Worm (Caenorhabditis elegans) whole organism, young adult: Measurements from ENCODE around the gene fut-4.

Experiments used
- B0261.1 ChIP-seq: sonication (generic microtip); optimal IDR thresholded peaks from 2 replicates; lab custom pipeline; 2016; ENCODE audit warnings: mild to moderate bottlenecking, missing genetic modification characterization, moderate library complexity, missing compliant biosample characterization
- F39B2.1 ChIP-seq: fragments of 200-800 bp; sonication (Bioruptor generic); IDR thresholded peaks from 2 replicates; pipeline ENCODE4 v1.3.6; 2022; ENCODE audit warnings: missing genetic modification reagents, missing genetic modification characterization, missing compliant biosample characterization
- F52B5.7 ChIP-seq: sonication (generic microtip); optimal IDR thresholded peaks from 2 replicates; lab custom pipeline; 2016; ENCODE audit warnings: mild to moderate bottlenecking, missing genetic modification characterization, missing compliant biosample characterization
- F55B11.4 ChIP-seq: sonication (generic microtip); optimal IDR thresholded peaks from 2 replicates; lab custom pipeline; 2016; ENCODE audit warnings: missing compliant biosample characterization, missing genetic modification characterization, borderline replicate concordance; ENCODE audit not compliant: insufficient read depth
- F57A8.1 ChIP-seq: fragments of 200-800 bp; sonication (Bioruptor generic); optimal IDR thresholded peaks from 2 replicates; lab custom pipeline; 2018; ENCODE audit warnings: mild to moderate bottlenecking, missing genetic modification characterization, moderate library complexity, missing compliant biosample characterization
- K11D2.4 ChIP-seq: fragments of 200-800 bp; sonication (Bioruptor generic); IDR thresholded peaks from 2 replicates; pipeline ENCODE4 v1.3.6; 2022; ENCODE audit warnings: missing genetic modification reagents, missing genetic modification characterization, missing compliant biosample characterization
- K12H6.12 ChIP-seq: fragments of 200-800 bp; sonication (Bioruptor generic); optimal IDR thresholded peaks from 2 replicates; lab custom pipeline; 2018; ENCODE audit warnings: mild to moderate bottlenecking, missing genetic modification characterization, missing compliant biosample characterization
- Y53G8AR.9 ChIP-seq: fragments of 200-800 bp; sonication (Bioruptor generic); conservative IDR thresholded peaks from 2 replicates; pipeline ENCODE4 v1.3.6; 2022; ENCODE audit warnings: missing genetic modification reagents, missing genetic modification characterization, missing compliant biosample characterization
- Y95B8A.8 ChIP-seq: fragments of 200-800 bp; sonication (Bioruptor generic); IDR thresholded peaks from 2 replicates; pipeline ENCODE4 v1.3.6; 2022; ENCODE audit warnings: missing genetic modification reagents, missing genetic modification characterization, missing compliant biosample characterization
- akir-1 ChIP-seq: fragments of 200-800 bp; sonication (Bioruptor generic); optimal IDR thresholded peaks from 2 replicates; lab custom pipeline; 2018; ENCODE audit warnings: mild to moderate bottlenecking, missing genetic modification characterization, moderate library complexity, missing compliant biosample characterization
- ama-1 ChIP-seq, 3 experiments: fragments of 150-350 bp in 1 of 3; sonication (generic microtip) in 2 of 3; optimal IDR thresholded peaks; 2 replicates each; lab custom pipeline; 2014 to 2018; ENCODE audit warnings: missing biosample characterization in 2 of 3, missing genetic modification characterization in 2 of 3, missing genetic modification reagents in 2 of 3
- aptf-3 ChIP-seq: fragments of 200-800 bp; sonication (Bioruptor generic); IDR thresholded peaks from 2 replicates; pipeline ENCODE4 v1.3.6; 2022; ENCODE audit warnings: missing genetic modification characterization, missing compliant biosample characterization
- attf-5 ChIP-seq: fragments of 200-800 bp; sonication (Bioruptor generic); optimal IDR thresholded peaks from 2 replicates; lab custom pipeline; 2018; ENCODE audit warnings: mild to moderate bottlenecking, missing genetic modification characterization, missing compliant biosample characterization
- cebp-1 ChIP-seq, 2 experiments: fragments of 200-800 bp in 1 of 2; sonication (Bioruptor generic) in 1 of 2; sonication (generic microtip) in 1 of 2; IDR thresholded peaks in 1 of 2; optimal IDR thresholded peaks in 1 of 2; 2 replicates each; pipeline versions ENCODE4 v1.3.6 to Lab custom; 2017 to 2022; ENCODE audit warnings: missing compliant biosample characterization in 2 of 2, missing genetic modification characterization in 2 of 2, mild to moderate bottlenecking in 1 of 2, missing genetic modification reagents in 1 of 2, moderate library complexity in 1 of 2
- ceh-79 ChIP-seq: sonication (generic microtip); optimal IDR thresholded peaks from 2 replicates; lab custom pipeline; 2017; ENCODE audit warnings: mild to moderate bottlenecking, missing genetic modification characterization, missing compliant biosample characterization
- ceh-91 ChIP-seq: fragments of 200-800 bp; sonication (Bioruptor generic); IDR thresholded peaks from 2 replicates; pipeline ENCODE4 v1.3.6; 2022; ENCODE audit warnings: missing genetic modification reagents, missing genetic modification characterization, missing compliant biosample characterization
- dox-1 ChIP-seq: fragments of 200-800 bp; sonication (Bioruptor generic); IDR thresholded peaks from 2 replicates; pipeline ENCODE4 v1.3.6; 2022; ENCODE audit warnings: missing genetic modification reagents, missing genetic modification characterization, missing compliant biosample characterization
- gei-17 ChIP-seq: fragments of 200-800 bp; sonication (Bioruptor generic); optimal IDR thresholded peaks from 2 replicates; lab custom pipeline; 2018; ENCODE audit warnings: mild to moderate bottlenecking, missing genetic modification characterization, missing compliant biosample characterization
- him-1 ChIP-seq: sonication (generic microtip); optimal IDR thresholded peaks from 2 replicates; lab custom pipeline; 2016; ENCODE audit warnings: missing genotype, missing genetic modification reagents, missing genetic modification characterization, missing compliant biosample characterization
- hrde-1 ChIP-seq: sonication (generic microtip); optimal IDR thresholded peaks from 2 replicates; lab custom pipeline; 2016; ENCODE audit warnings: missing genetic modification characterization, mild to moderate bottlenecking, missing compliant biosample characterization, moderate library complexity, missing genotype, missing genetic modification reagents, borderline replicate concordance
- let-526 ChIP-seq: fragments of 200-800 bp; sonication (Bioruptor generic); IDR thresholded peaks from 2 replicates; pipeline ENCODE4 v1.3.6; 2022; ENCODE audit warnings: missing genetic modification reagents, missing genetic modification characterization, missing compliant biosample characterization
- lin-26 ChIP-seq: fragments of 200-800 bp; sonication (Bioruptor generic); IDR thresholded peaks from 2 replicates; pipeline ENCODE4 v1.3.6; 2022; ENCODE audit warnings: missing genetic modification reagents, missing genetic modification characterization, missing compliant biosample characterization
- lir-1 ChIP-seq: fragments of 200-800 bp; sonication (Bioruptor generic); conservative IDR thresholded peaks from 2 replicates; pipeline ENCODE4 v1.3.6; 2022; ENCODE audit warnings: missing genetic modification reagents, missing genetic modification characterization, missing compliant biosample characterization
- lsl-1 ChIP-seq: fragments of 200-800 bp; sonication (Bioruptor generic); optimal IDR thresholded peaks from 2 replicates; lab custom pipeline; 2018; ENCODE audit warnings: mild to moderate bottlenecking, missing genetic modification characterization, moderate library complexity, missing compliant biosample characterization
- madf-10 ChIP-seq: sonication (generic microtip); optimal IDR thresholded peaks from 2 replicates; lab custom pipeline; 2016; ENCODE audit warnings: mild to moderate bottlenecking, missing genetic modification characterization, missing compliant biosample characterization
- mcd-1 ChIP-seq: fragments of 200-800 bp; sonication (Bioruptor generic); IDR thresholded peaks from 2 replicates; pipeline ENCODE4 v1.3.6; 2022; ENCODE audit warnings: missing genetic modification reagents, missing genetic modification characterization, missing compliant biosample characterization
- mes-4 ChIP-seq: sonication (generic microtip); optimal IDR thresholded peaks from 2 replicates; lab custom pipeline; 2016; ENCODE audit warnings: missing genotype, missing genetic modification characterization, missing compliant biosample characterization
- nfyb-1 ChIP-seq: fragments of 200-800 bp; sonication (Bioruptor generic); IDR thresholded peaks from 2 replicates; pipeline ENCODE4 v1.3.6; 2022; ENCODE audit warnings: missing genetic modification reagents, missing genetic modification characterization, missing compliant biosample characterization
- nhr-120 ChIP-seq: fragments of 200-800 bp; sonication (Bioruptor generic); IDR thresholded peaks from 2 replicates; pipeline ENCODE4 v1.3.6; 2022; ENCODE audit warnings: missing genetic modification characterization, missing compliant biosample characterization
- nhr-80 ChIP-seq: sonication (generic microtip); optimal IDR thresholded peaks from 2 replicates; lab custom pipeline; 2016; ENCODE audit warnings: missing genetic modification characterization, missing compliant biosample characterization
- pbrm-1 ChIP-seq: fragments of 200-800 bp; sonication (Bioruptor generic); IDR thresholded peaks from 2 replicates; pipeline ENCODE4 v1.3.6; 2022; ENCODE audit warnings: missing genetic modification reagents, missing genetic modification characterization, missing compliant biosample characterization
- rpc-1 ChIP-seq, 2 experiments: fragments of 150-350 bp in 1 of 2; sonication (generic microtip) in 1 of 2; optimal IDR thresholded peaks; 2 replicates each; lab custom pipeline; 2014 to 2018; ENCODE audit warnings: missing biosample characterization in 1 of 2, missing genetic modification characterization in 1 of 2, missing genetic modification reagents in 1 of 2, missing genotype in 1 of 2
- snpc-3.4 ChIP-seq: sonication (generic microtip); optimal IDR thresholded peaks from 2 replicates; lab custom pipeline; 2017; ENCODE audit warnings: missing genetic modification characterization, mild to moderate bottlenecking, missing compliant biosample characterization, antibody characterized with exemption, moderate library complexity, missing genotype, missing genetic modification reagents
- snpc-4 ChIP-seq, 5 experiments: fragments of 150-350 bp in 1 of 5; sonication (generic microtip) in 4 of 5; optimal IDR thresholded peaks; 2 replicates each; lab custom pipeline; 2014 to 2018; ENCODE audit warnings: missing genetic modification characterization in 5 of 5, missing biosample characterization in 3 of 5, antibody characterized with exemption in 2 of 5, mild to moderate bottlenecking in 2 of 5, missing compliant biosample characterization in 2 of 5, missing genotype in 2 of 5, moderate library complexity in 2 of 5, missing genetic modification reagents in 1 of 5
- sptf-2 ChIP-seq: fragments of 200-800 bp; sonication (Bioruptor generic); optimal IDR thresholded peaks from 2 replicates; lab custom pipeline; 2018; ENCODE audit warnings: mild to moderate bottlenecking, missing genetic modification characterization, missing compliant biosample characterization
- unc-62 ChIP-seq: fragments of 150-350 bp; optimal IDR thresholded peaks from 2 replicates; lab custom pipeline; 2014; ENCODE audit warnings: missing biosample characterization, missing genetic modification reagents, missing genetic modification characterization
- zfh-2 ChIP-seq: fragments of 200-800 bp; sonication (Bioruptor generic); conservative IDR thresholded peaks from 2 replicates; pipeline ENCODE4 v1.3.6; 2022; ENCODE audit warnings: missing genetic modification reagents, missing genetic modification characterization, missing compliant biosample characterization
- ztf-25 ChIP-seq: fragments of 200-800 bp; sonication (Bioruptor generic); IDR thresholded peaks from 2 replicates; pipeline ENCODE4 v1.3.6; 2022; ENCODE audit warnings: missing genetic modification reagents, missing genetic modification characterization, missing compliant biosample characterization

The fut-4 gene

DNA sequence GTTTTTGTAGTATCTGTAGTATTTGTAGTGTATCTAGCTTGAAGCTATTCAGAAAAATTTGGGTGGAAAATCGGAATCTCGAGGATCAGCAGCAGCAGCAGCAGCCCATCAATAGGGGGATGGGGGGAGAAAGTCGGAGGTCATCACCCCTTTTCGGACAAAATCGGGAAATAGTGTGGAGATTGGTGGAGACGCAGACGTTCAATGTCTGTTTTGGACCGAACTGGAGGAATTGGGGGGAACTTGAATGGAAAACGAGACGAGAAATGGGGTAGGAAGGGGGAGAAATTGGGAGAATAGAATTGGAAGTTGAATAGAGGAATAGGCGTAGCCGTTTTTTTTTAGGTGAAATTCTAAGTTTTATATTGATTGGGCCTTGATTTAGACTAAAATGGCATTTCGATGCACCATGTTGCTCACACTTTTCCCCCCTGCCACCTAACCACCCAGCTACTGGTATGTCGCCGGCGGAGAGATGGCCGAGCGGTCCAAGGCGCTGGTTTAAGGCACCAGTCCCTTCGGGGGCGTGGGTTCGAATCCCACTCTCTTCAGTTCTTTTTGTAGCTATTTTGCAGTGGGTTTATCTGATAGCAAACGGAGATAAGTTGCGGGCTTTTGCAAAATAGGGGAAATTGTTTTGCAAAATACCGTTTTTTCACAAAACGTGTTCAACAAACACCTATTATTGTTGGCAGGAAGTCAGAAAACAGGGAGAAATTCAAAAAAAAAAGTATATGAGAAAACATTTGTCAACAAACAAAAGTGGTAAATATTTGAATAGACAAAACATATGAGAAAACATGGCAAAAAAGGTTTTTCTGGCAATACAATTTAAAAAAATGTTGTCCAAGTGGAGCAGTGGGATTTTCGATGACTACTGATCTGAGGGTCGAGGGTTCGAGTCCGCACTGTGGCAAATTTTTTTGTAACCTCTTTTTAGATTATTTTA lies 37.8 kb upstream of the fut-4 start (continued):
- no peak; the same call in 1 of the 2 replicates for TF ChIP-seq dox-1 (GFP tag; lab: Robert Waterston, UW)
- TF ChIP-seq cebp-1 (GFP tag; IDR thresholded peaks at IDR 0.05; lab: Robert Waterston, UW), result no peak
- peak; percentile 50 for TF ChIP-seq cebp-1 (tag; optimal IDR thresholded peaks at IDR 0.05; lab: Kevin White, UChicago)
- no peak for TF ChIP-seq hrde-1
- TF ChIP-seq K11D2.4 (GFP tag; lab: Robert Waterston, UW), result no peak
- no peak for TF ChIP-seq F52B5.7
- TF ChIP-seq Y95B8A.8, result no peak
- TF ChIP-seq him-1 (tag; lab: Kevin White, UChicago), result peak; percentile 75
- TF ChIP-seq F39B2.1, result no peak
- no peak for TF ChIP-seq akir-1
- TF ChIP-seq nfyb-1, result peak; percentile 67; the same call in 1 of the 2 replicates
- peak; percentile 31 for TF ChIP-seq ceh-79 (tag; lab: Kevin White, UChicago)
- TF ChIP-seq ztf-25 (GFP tag; lab: Robert Waterston, UW), result 0 out of 2 replicates have a peak, but pooled peaks have one; percentile 25
- TF ChIP-seq nhr-120 (GFP tag; lab: Robert Waterston, UW), result no peak
- peak; percentile 33 for TF ChIP-seq lsl-1 (GFP tag; lab: Kevin White, UChicago)
- TF ChIP-seq lin-26, result peak; percentile 76
- TF ChIP-seq snpc-4 (GFP tag; optimal IDR thresholded peaks at IDR 0.05; lab: Kevin White, UChicago), result peak; percentile 41
- TF ChIP-seq snpc-4 (tag; optimal IDR thresholded peaks at IDR 0.05; lab: Kevin White, UChicago), result peak in 3 of 4 experiments; percentile 31 to 60 (median 33)
- TF ChIP-seq sptf-2 (GFP tag; lab: Kevin White, UChicago), result no peak
- peak; percentile 64 for TF ChIP-seq rpc-1 (optimal IDR thresholded peaks at IDR 0.05; lab: Kevin White, UChicago)
- peak; percentile 83 for TF ChIP-seq rpc-1 (tag; optimal IDR thresholded peaks at IDR 0.05; lab: Kevin White, UChicago)
- TF ChIP-seq snpc-3.4 (tag; lab: Kevin White, UChicago), result no peak
- TF ChIP-seq let-526, result peak; percentile 73; the same call in 1 of the 2 replicates
- peak; percentile 35; the same call in 1 of the 2 replicates for TF ChIP-seq mcd-1
- peak; percentile 62 for TF ChIP-seq zfh-2 (GFP tag; lab: Robert Waterston, UW)
- no peak for TF ChIP-seq gei-17
- no peak for TF ChIP-seq Y53G8AR.9 (GFP tag; lab: Robert Waterston, UW)
- TF ChIP-seq ama-1 (optimal IDR thresholded peaks at IDR 0.05; lab: Kevin White, UChicago), result no peak
- TF ChIP-seq ama-1 (GFP tag; optimal IDR thresholded peaks at IDR 0.05; lab: Kevin White, UChicago), result peak in 1 of 2 experiments; percentile 53
- TF ChIP-seq B0261.1 (tag; lab: Kevin White, UChicago), result peak; percentile 83

- TF ChIP-seq attf-5 (GFP tag; lab: Kevin White, UChicago) (no peak), pbrm-1 (GFP tag; lab: Robert Waterston, UW) (no peak), ceh-91 (no peak), ceh-79 (tag; lab: Kevin White, UChicago) (no peak), aptf-3 (GFP tag; lab: Robert Waterston, UW) (no peak), let-526 (no peak), K12H6.12 (tag; lab: Kevin White, UChicago) (no peak), F57A8.1 (GFP tag; lab: Kevin White, UChicago) (no peak), lir-1 (GFP tag; lab: Robert Waterston, UW) (no peak), nhr-120 (GFP tag; lab: Robert Waterston, UW) (no peak), nhr-80 (tag; lab: Kevin White, UChicago) (no peak), madf-10 (tag; lab: Kevin White, UChicago) (no peak), unc-62 (no peak), mes-4 (no peak), F55B11.4 (tag; lab: Kevin White, UChicago) (no peak)
- TF ChIP-seq, all 124 proteins: peak for 0
Measured at ce11 chrII:2859315-2859714, 37.0 kb upstream of the fut-4 start.
